Fruit fly (Drosophila melanogaster) whole organism, pupa: ENCODE data around the gene sti.

Experiments
- CG10348 ChIP-seq: fragments of 200-800 bp; sonication (Bioruptor generic); IDR thresholded peaks from 2 replicates; pipeline ENCODE4 v1.3.6; 2022; ENCODE audit warnings: missing biosample characterization, missing genetic modification characterization
- CG12605 ChIP-seq: fragments of 200-800 bp; sonication (Bioruptor generic); IDR thresholded peaks from 2 replicates; pipeline ENCODE4 v1.3.6; 2022; ENCODE audit warnings: missing biosample characterization, missing genetic modification characterization
- CG13204 ChIP-seq: fragments of 200-800 bp; sonication (Bioruptor generic); optimal IDR thresholded peaks from 2 replicates; lab custom pipeline; 2018; ENCODE audit warnings: missing biosample characterization, mild to moderate bottlenecking, missing genetic modification characterization, moderate library complexity
- CG32121 ChIP-seq: fragments of 200-800 bp; sonication (Bioruptor generic); IDR thresholded peaks from 2 replicates; pipeline ENCODE4 v1.3.6; 2022; ENCODE audit warnings: missing biosample characterization, missing genetic modification characterization
- D1 ChIP-seq: fragments of 200-800 bp; sonication (Bioruptor generic); optimal IDR thresholded peaks from 2 replicates; lab custom pipeline; 2018; ENCODE audit warnings: missing biosample characterization, mild to moderate bottlenecking, missing genetic modification characterization, moderate library complexity
- EcR ChIP-seq: fragments of 200-800 bp; sonication (Bioruptor generic); optimal IDR thresholded peaks from 3 replicates; lab custom pipeline; 2019; ENCODE audit warnings: missing biosample characterization, missing genetic modification characterization, mild to moderate bottlenecking, moderate library complexity, missing genetic modification reagents
- Pif1B ChIP-seq: fragments of 200-800 bp; sonication (Bioruptor generic); optimal IDR thresholded peaks from 3 replicates; lab custom pipeline; 2016; ENCODE audit warnings: missing biosample characterization, missing genetic modification characterization
- Snoo ChIP-seq: fragments of 200-800 bp; sonication (Bioruptor generic); optimal IDR thresholded peaks from 3 replicates; lab custom pipeline; 2017; ENCODE audit warnings: missing biosample characterization, mild to moderate bottlenecking, missing genetic modification characterization, inconsistent platforms
- rn ChIP-seq: fragments of 200-800 bp; sonication (Bioruptor generic); IDR thresholded peaks from 2 replicates; pipeline ENCODE4 v1.3.6; 2022; ENCODE audit warnings: missing biosample characterization, missing genetic modification characterization

DNA sequence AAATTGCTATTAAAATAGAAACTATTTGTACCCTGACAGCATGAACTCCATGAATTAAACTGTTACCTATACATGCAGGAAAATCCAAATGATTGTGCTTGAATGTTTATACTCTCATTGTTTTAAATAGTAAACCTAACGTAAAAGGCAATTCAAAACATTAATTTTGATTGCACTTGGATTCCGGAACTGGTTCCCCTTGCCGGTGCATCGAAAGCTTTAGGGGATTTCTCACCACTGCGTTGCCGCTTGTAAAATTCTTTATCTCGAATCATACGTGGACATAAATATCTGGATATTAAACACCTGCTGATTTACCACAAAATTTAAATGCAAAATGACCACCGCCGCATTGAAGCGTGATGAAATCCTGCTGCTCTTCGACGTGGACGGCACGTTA, 19.7 kb upstream of the sti start, which contains the start of gene Pmm2:
- TF ChIP-seq rn (no peak), D1 (tag; lab: Kevin White, UChicago) (no peak), Snoo (no peak), CG10348 (no peak), CG12605 (GFP tag; lab: Robert Waterston, UW) (no peak), EcR (no peak), Pif1B (GFP tag; lab: Kevin White, UChicago) (no peak), CG32121 (no peak), CG13204 (GFP tag; lab: Kevin White, UChicago) (no peak)
